Fruit fly (Drosophila melanogaster) whole organism, wandering third instar larva: ENCODE results near the gene CG6295.

Source experiments
- Abd-B ChIP-seq: fragments of >200 bp; optimal IDR thresholded peaks from 2 replicates; lab custom pipeline; 2017; ENCODE audit warnings: missing biosample characterization, missing genetic modification characterization
- CG32264 ChIP-seq: fragments of 200-800 bp; sonication (Bioruptor generic); optimal IDR thresholded peaks from 2 replicates; lab custom pipeline; 2016; ENCODE audit warnings: missing biosample characterization, missing genetic modification characterization
- CG9705 ChIP-seq: fragments of 200-800 bp; sonication (Bioruptor generic); optimal IDR thresholded peaks from 2 replicates; lab custom pipeline; 2018; ENCODE audit warnings: missing biosample characterization, mild to moderate bottlenecking, missing genetic modification characterization
- CrebA ChIP-seq: fragments of 200-800 bp; sonication (Bioruptor generic); optimal IDR thresholded peaks from 2 replicates; lab custom pipeline; 2016; ENCODE audit warnings: missing biosample characterization, mild to moderate bottlenecking, missing genetic modification characterization, borderline replicate concordance
- Dfd ChIP-seq: fragments of >200 bp; optimal IDR thresholded peaks from 2 replicates; lab custom pipeline; 2017; ENCODE audit warnings: missing biosample characterization, missing genetic modification characterization
- Dif ChIP-seq: fragments of 200-275, 200-300 bp; sonication (Bioruptor generic); optimal IDR thresholded peaks from 2 replicates; lab custom pipeline; 2018; ENCODE audit warnings: missing biosample characterization, missing genetic modification characterization; ENCODE audit not compliant: partially characterized antibody
- GATAd ChIP-seq: sonication (Bioruptor generic); optimal IDR thresholded peaks from 2 replicates; lab custom pipeline; 2016; ENCODE audit warnings: missing biosample characterization, missing genetic modification characterization
- HLH106 ChIP-seq: fragments of 200-800 bp; optimal IDR thresholded peaks from 3 replicates; lab custom pipeline; 2019; ENCODE audit warnings: missing biosample characterization, mild to moderate bottlenecking, missing genetic modification characterization, moderate library complexity
- Hnf4 ChIP-seq: fragments of 200-800 bp; sonication (Bioruptor generic); optimal IDR thresholded peaks from 2 replicates; lab custom pipeline; 2016; ENCODE audit warnings: missing biosample characterization, mild to moderate bottlenecking, missing genetic modification characterization
- Hr78 ChIP-seq: fragments of >200 bp; optimal IDR thresholded peaks from 2 replicates; lab custom pipeline; 2017; ENCODE audit warnings: missing biosample characterization, missing genetic modification characterization
- Hr83 ChIP-seq: fragments of 200-300 bp; sonication (Bioruptor generic); optimal IDR thresholded peaks from 2 replicates; lab custom pipeline; 2016; ENCODE audit warnings: missing biosample characterization, mild to moderate bottlenecking, missing genetic modification characterization, moderate library complexity; ENCODE audit not compliant: poor library complexity, severe bottlenecking
- Jra ChIP-seq: sonication (Bioruptor generic); optimal IDR thresholded peaks from 2 replicates; lab custom pipeline; 2016; ENCODE audit warnings: missing biosample characterization, missing genetic modification characterization
- Mio ChIP-seq: sonication (Bioruptor generic); optimal IDR thresholded peaks from 2 replicates; lab custom pipeline; 2016; ENCODE audit warnings: missing biosample characterization, missing genetic modification characterization
- Myc ChIP-seq: fragments of >200 bp; optimal IDR thresholded peaks from 2 replicates; lab custom pipeline; 2017
- N ChIP-seq: fragments of >200 bp; optimal IDR thresholded peaks from 2 replicates; lab custom pipeline; 2018; ENCODE audit warnings: missing biosample characterization, missing external identifiers, missing genetic modification characterization
- OdsH ChIP-seq: fragments of 200-800 bp; sonication (Bioruptor generic); optimal IDR thresholded peaks from 2 replicates; lab custom pipeline; 2016; ENCODE audit warnings: missing biosample characterization, mild to moderate bottlenecking, missing genetic modification characterization
- Rel ChIP-seq, 2 experiments: fragments of 200-800 bp; sonication (Bioruptor generic) in 1 of 2; optimal IDR thresholded peaks; 2 replicates in 1 of 2; 3 replicates in 1 of 2; lab custom pipeline; 2016 to 2019; ENCODE audit warnings: mild to moderate bottlenecking in 2 of 2, missing biosample characterization in 2 of 2, missing genetic modification characterization in 2 of 2, moderate library complexity in 1 of 2
- Sp1 ChIP-seq: fragments of 200-800 bp; sonication (Bioruptor generic); optimal IDR thresholded peaks from 3 replicates; lab custom pipeline; 2019; ENCODE audit warnings: missing biosample characterization, mild to moderate bottlenecking, missing genetic modification characterization, moderate library complexity
- Vsx2 ChIP-seq: fragments of 200-300, 225-300 bp; sonication (Bioruptor generic); optimal IDR thresholded peaks from 2 replicates; lab custom pipeline; 2018; ENCODE audit warnings: missing biosample characterization, missing genetic modification characterization; ENCODE audit not compliant: partially characterized antibody
- br ChIP-seq: fragments of 200-800 bp; sonication (Bioruptor generic); optimal IDR thresholded peaks from 2 replicates; lab custom pipeline; 2016; ENCODE audit warnings: missing biosample characterization, missing genetic modification characterization
- brk ChIP-seq: fragments of 200-800 bp; sonication (Bioruptor generic); optimal IDR thresholded peaks from 2 replicates; lab custom pipeline; 2016; ENCODE audit warnings: missing biosample characterization, mild to moderate bottlenecking, missing genetic modification characterization
- dl ChIP-seq, 2 experiments: fragments of 175-275, 200-275 bp in 1 of 2; fragments of 200-275 bp in 1 of 2; sonication (Bioruptor generic); optimal IDR thresholded peaks; lab custom pipeline; 2018; ENCODE audit warnings: mild to moderate bottlenecking in 2 of 2, missing biosample characterization in 2 of 2, missing genetic modification characterization in 2 of 2, moderate library complexity in 2 of 2; ENCODE audit not compliant: partially characterized antibody in 2 of 2, insufficient read depth in 1 of 2
- dmrt93B ChIP-seq: fragments of 200-800 bp; sonication (Bioruptor generic); optimal IDR thresholded peaks from 2 replicates; lab custom pipeline; 2018; ENCODE audit warnings: missing biosample characterization, mild to moderate bottlenecking, missing genetic modification characterization
- dsf ChIP-seq: sonication (Bioruptor generic); optimal IDR thresholded peaks from 2 replicates; lab custom pipeline; 2016; ENCODE audit warnings: missing biosample characterization, missing genetic modification characterization, borderline replicate concordance
- ey ChIP-seq: fragments of 200-800 bp; sonication (Bioruptor generic); optimal IDR thresholded peaks from 2 replicates; lab custom pipeline; 2016; ENCODE audit warnings: missing biosample characterization, missing genetic modification characterization
- foxo ChIP-seq, 2 experiments: fragments of 200-800 bp; sonication (Bioruptor generic); optimal IDR thresholded peaks; 2 replicates in 1 of 2; 3 replicates in 1 of 2; lab custom pipeline; 2016 to 2017; ENCODE audit warnings: missing biosample characterization in 2 of 2, missing genetic modification characterization in 2 of 2
- fru ChIP-seq: fragments of 200-800 bp; sonication (Bioruptor generic); optimal IDR thresholded peaks from 3 replicates; lab custom pipeline; 2016; ENCODE audit warnings: missing biosample characterization, mild to moderate bottlenecking, missing genetic modification characterization
- h ChIP-seq: fragments of 200-800 bp; sonication (Bioruptor generic); optimal IDR thresholded peaks from 3 replicates; lab custom pipeline; 2016; ENCODE audit warnings: missing biosample characterization, mild to moderate bottlenecking, missing genetic modification characterization
- jim ChIP-seq: fragments of 175-275, 200-325 bp; sonication (Bioruptor generic); optimal IDR thresholded peaks from 2 replicates; lab custom pipeline; 2016; ENCODE audit warnings: missing biosample characterization, mild to moderate bottlenecking, missing genetic modification characterization
- lola ChIP-seq: fragments of >200 bp; optimal IDR thresholded peaks from 2 replicates; lab custom pipeline; 2017; ENCODE audit warnings: missing biosample characterization, missing genetic modification characterization
- pan ChIP-seq: fragments of >200 bp; optimal IDR thresholded peaks from 2 replicates; lab custom pipeline; 2017
- psq ChIP-seq: fragments of 200-800 bp; sonication (Bioruptor generic); optimal IDR thresholded peaks from 3 replicates; lab custom pipeline; 2017; ENCODE audit warnings: missing biosample characterization, mild to moderate bottlenecking, missing genetic modification characterization, moderate library complexity
- rgr ChIP-seq: fragments of 200-800 bp; sonication (Bioruptor generic); optimal IDR thresholded peaks from 3 replicates; lab custom pipeline; 2016; ENCODE audit warnings: missing biosample characterization, mild to moderate bottlenecking, missing genetic modification characterization
- sage ChIP-seq: fragments of 200-800 bp; sonication (Bioruptor generic); optimal IDR thresholded peaks from 2 replicates; lab custom pipeline; 2016; ENCODE audit warnings: missing biosample characterization, mild to moderate bottlenecking, missing genetic modification characterization
- sv ChIP-seq: fragments of 200-800 bp; sonication (Bioruptor generic); optimal IDR thresholded peaks from 3 replicates; lab custom pipeline; 2016; ENCODE audit warnings: missing biosample characterization, missing genetic modification characterization
- tai ChIP-seq: sonication (Bioruptor generic); optimal IDR thresholded peaks from 2 replicates; lab custom pipeline; 2016; ENCODE audit warnings: missing biosample characterization, missing genetic modification characterization
- usp ChIP-seq: fragments of >200 bp; optimal IDR thresholded peaks from 2 replicates; lab custom pipeline; 2017; ENCODE audit warnings: missing biosample characterization, missing genetic modification characterization
- woc ChIP-seq: sonication (Bioruptor generic); optimal IDR thresholded peaks from 2 replicates; lab custom pipeline; 2016; ENCODE audit warnings: missing biosample characterization, mild to moderate bottlenecking, missing genetic modification characterization

The CG6295 gene

dm6 chr3R:26989802-26990509 lies 16.9 kb downstream of the CG6295 start, which contains the start of gene CG31076 (continued):
- TF ChIP-seq foxo (GFP tag; optimal IDR thresholded peaks at IDR 0.05; lab: Kevin White, UChicago), result peak in 1 of 2 experiments; percentile 83
- no peak for TF ChIP-seq Hr83 (GFP tag; lab: Kevin White, UChicago)

DNA sequence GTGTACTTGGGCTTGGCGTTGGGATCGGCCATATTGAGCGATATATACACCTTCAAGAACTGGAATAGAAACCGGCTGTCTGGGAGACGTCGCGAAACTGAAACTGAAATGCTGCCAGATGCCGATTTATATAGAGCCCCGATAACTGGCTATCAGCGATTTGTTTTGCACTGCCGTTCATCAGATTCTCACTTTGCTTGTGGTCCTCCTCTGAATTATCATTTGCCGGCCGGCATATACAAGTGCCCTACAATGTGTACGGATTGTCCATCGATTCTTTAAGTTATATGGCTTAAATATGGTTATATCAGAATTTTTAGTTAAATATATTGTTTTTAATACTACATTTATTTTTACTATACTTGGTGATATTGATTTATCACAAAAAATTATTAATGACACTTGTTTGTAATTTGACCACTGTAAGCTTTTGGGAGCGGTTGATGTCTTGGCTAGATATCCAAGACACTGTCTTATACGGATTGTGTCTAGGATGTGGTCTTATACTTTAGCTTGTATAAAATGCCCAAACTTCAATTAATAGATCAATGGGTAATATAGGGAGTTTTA lies 18.4 kb downstream of the CG6295 start, which contains the start of gene CG31075:
CG31075 (minus strand) TSS at position 106 of the 570 bp plus-strand sequence.
- peak; percentile 93 for TF ChIP-seq brk
- TF ChIP-seq Hr78, result no peak
- TF ChIP-seq sage, result peak; percentile 92
- peak; percentile 83 for TF ChIP-seq br (GFP tag; lab: Kevin White, UChicago)
- no peak for TF ChIP-seq usp
- no peak for TF ChIP-seq jim (GFP tag; lab: Kevin White, UChicago)
- peak; percentile 71 for TF ChIP-seq CG32264 (GFP tag; lab: Kevin White, UChicago)
- peak; percentile 88 for TF ChIP-seq dmrt93B (GFP tag; lab: Kevin White, UChicago)
- peak; percentile 81 for TF ChIP-seq Hnf4
- peak; percentile 83 for TF ChIP-seq ey (GFP tag; lab: Kevin White, UChicago)
- peak; percentile 70 for TF ChIP-seq Dif (GFP tag; lab: Kevin White, UChicago)
- TF ChIP-seq Dfd (GFP tag; lab: Kevin White, UChicago), result no peak
- TF ChIP-seq Myc (lab: Kevin White, UChicago), result peak; percentile 60
- no peak for TF ChIP-seq N (GFP tag; lab: Kevin White, UChicago)
- TF ChIP-seq psq (GFP tag; lab: Kevin White, UChicago), result peak; percentile 100
- TF ChIP-seq woc, result peak; percentile 84
- peak; percentile 16 for TF ChIP-seq sv (GFP tag; lab: Kevin White, UChicago)
- no peak for TF ChIP-seq Vsx2 (GFP tag; lab: Kevin White, UChicago)
- no peak for TF ChIP-seq GATAd (GFP tag; lab: Kevin White, UChicago)
- TF ChIP-seq Abd-B, result no peak
- TF ChIP-seq dl (GFP tag; optimal IDR thresholded peaks at IDR 0.05; lab: Kevin White, UChicago; ENCODE audit: insufficient read depth in 1 of 2, partially characterized antibody in 2 of 2), result peak in 1 of 2 experiments; percentile 12
- no peak for TF ChIP-seq lola
- peak; percentile 75 for TF ChIP-seq Rel (GFP tag; optimal IDR thresholded peaks at IDR 0.05; lab: Kevin White, UChicago)
- TF ChIP-seq Rel (tag; optimal IDR thresholded peaks at IDR 0.05; lab: Kevin White, UChicago), result peak; percentile 39
- TF ChIP-seq HLH106 (tag; lab: Kevin White, UChicago), result peak; percentile 89
- peak; percentile 90 for TF ChIP-seq fru
- peak; percentile 55 for TF ChIP-seq dsf (GFP tag; lab: Kevin White, UChicago)
- TF ChIP-seq h (GFP tag; lab: Kevin White, UChicago), result peak; percentile 91
- peak in 1 of 2 experiments; percentile 97 for TF ChIP-seq foxo (GFP tag; optimal IDR thresholded peaks at IDR 0.05; lab: Kevin White, UChicago)
- TF ChIP-seq CrebA (GFP tag; lab: Kevin White, UChicago), result peak; percentile 50
- peak; percentile 58 for TF ChIP-seq Hr83 (GFP tag; lab: Kevin White, UChicago)
- peak; percentile 87 for TF ChIP-seq CG9705 (GFP tag; lab: Kevin White, UChicago)
- no peak for TF ChIP-seq pan (lab: Kevin White, UChicago)
- peak; percentile 75 for TF ChIP-seq tai (GFP tag; lab: Kevin White, UChicago)
- peak; percentile 90 for TF ChIP-seq Sp1
- TF ChIP-seq Mio (GFP tag; lab: Kevin White, UChicago), result peak; percentile 54
- TF ChIP-seq Jra, result peak; percentile 50
- TF ChIP-seq OdsH (GFP tag; lab: Kevin White, UChicago), result peak; percentile 90
- TF ChIP-seq rgr (GFP tag; lab: Kevin White, UChicago), result peak; percentile 91
